Fruit fly (Drosophila melanogaster): Measurements from ENCODE around the gene CG42337.
A peak's percentile ranks its signal among the peaks of the same experiment; 100 is the strongest.

CG42337 gene

DNA sequence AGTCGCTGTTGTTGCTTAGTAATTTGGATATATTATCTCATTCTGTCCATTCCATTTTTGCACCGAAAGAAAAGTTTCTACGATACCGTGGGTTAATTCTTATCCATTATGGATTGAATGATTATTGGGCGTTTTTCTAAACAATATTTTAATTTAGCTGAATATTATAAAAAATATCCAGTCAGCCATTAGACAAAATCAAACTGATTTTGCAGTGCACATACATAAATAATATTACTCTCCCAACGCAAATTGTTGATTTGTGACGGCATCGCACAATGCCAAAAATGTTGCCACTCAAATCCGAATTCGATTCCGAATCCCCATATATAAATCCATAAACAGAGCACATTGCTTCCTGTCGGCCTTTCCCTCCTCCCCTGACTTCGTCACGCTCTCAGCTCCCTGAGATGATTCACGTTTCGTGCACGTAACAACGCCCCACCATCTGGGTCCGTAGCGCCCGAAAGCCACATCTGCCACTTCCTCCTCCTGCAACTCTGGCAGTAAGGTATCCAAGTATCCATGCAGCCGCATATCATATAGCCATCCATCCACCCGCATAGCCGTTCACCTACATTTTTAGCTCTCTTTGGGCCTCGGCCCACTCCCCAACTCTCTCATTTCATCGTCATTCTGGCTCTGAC lies 16.1 kb downstream of the CG42337 start (continued):
- no peak for TF ChIP-seq Sry-β (GFP tag; optimal IDR thresholded peaks at IDR 0.05)
- peak; percentile 22; the same call in 1 of the 2 replicates for TF ChIP-seq CG32767 (GFP tag; IDR thresholded peaks at IDR 0.05)
- no peak for TF ChIP-seq Eip74EF (GFP tag; optimal IDR thresholded peaks at IDR 0.05)
- no peak for TF ChIP-seq CG3163 (GFP tag; optimal IDR thresholded peaks at IDR 0.05)
- peak; percentile 47 for TF ChIP-seq ems (GFP tag; optimal IDR thresholded peaks at IDR 0.05)
- TF ChIP-seq Nf-YA (GFP tag; IDR thresholded peaks at IDR 0.05) = peak; percentile 53
- TF ChIP-seq CG10565 (GFP tag; optimal IDR thresholded peaks at IDR 0.05) = no peak
- TF ChIP-seq zen2 (GFP tag; IDR thresholded peaks at IDR 0.05; ENCODE audit: partially characterized antibody) = no peak
- TF ChIP-seq dati (GFP tag; IDR thresholded peaks at IDR 0.05) = no peak
- TF ChIP-seq CG8290 (GFP tag; optimal IDR thresholded peaks at IDR 0.05) = no peak
- TF ChIP-seq CG8290 (tag; optimal IDR thresholded peaks at IDR 0.05) = peak in 1 of 2 experiments; percentile 63
- TF ChIP-seq gro (GFP tag; optimal IDR thresholded peaks at IDR 0.05) = peak; percentile 30
- TF ChIP-seq CG18764 (GFP tag; optimal IDR thresholded peaks at IDR 0.05) = peak; percentile 5
- TF ChIP-seq Drgx (GFP tag; IDR thresholded peaks at IDR 0.05) = peak; percentile 71
- TF ChIP-seq NFAT (GFP tag; IDR thresholded peaks at IDR 0.05) = peak; percentile 81
- peak; percentile 75 for TF ChIP-seq CG30403 (GFP tag; optimal IDR thresholded peaks at IDR 0.05)
- no peak for TF ChIP-seq CG15073 (GFP tag; optimal IDR thresholded peaks at IDR 0.05)
- no peak for TF ChIP-seq CG3838 (GFP tag; optimal IDR thresholded peaks at IDR 0.05)
- no peak for TF ChIP-seq CG10543 (GFP tag; optimal IDR thresholded peaks at IDR 0.05)
- no peak for TF ChIP-seq HLHmδ (GFP tag; optimal IDR thresholded peaks at IDR 0.05)
- no peak for TF ChIP-seq TFAM (GFP tag; optimal IDR thresholded peaks at IDR 0.05)
- peak; percentile 66 for TF ChIP-seq CG10366 (GFP tag; IDR thresholded peaks at IDR 0.05)
- TF ChIP-seq CG15479 (GFP tag; optimal IDR thresholded peaks at IDR 0.05) = no peak
- TF ChIP-seq so (GFP tag; IDR thresholded peaks at IDR 0.05) = peak; percentile 67; the same call in 1 of the 3 replicates
- peak; percentile 27 for TF ChIP-seq eyg (GFP tag; optimal IDR thresholded peaks at IDR 0.05)
- TF ChIP-seq Dp (GFP tag; optimal IDR thresholded peaks at IDR 0.05) = no peak
- no peak for TF ChIP-seq pfk (GFP tag; optimal IDR thresholded peaks at IDR 0.05)
- peak; percentile 86 for TF ChIP-seq lab (GFP tag; optimal IDR thresholded peaks at IDR 0.05)
- no peak for TF ChIP-seq tna (GFP tag; IDR thresholded peaks at IDR 0.05; ENCODE audit: partially characterized antibody)
- TF ChIP-seq Vsx1 (GFP tag; optimal IDR thresholded peaks at IDR 0.05) = no peak
- peak; percentile 78 for TF ChIP-seq CG10274 (GFP tag; optimal IDR thresholded peaks at IDR 0.05)
- TF ChIP-seq Bgb (GFP tag; IDR thresholded peaks at IDR 0.05; ENCODE audit: partially characterized antibody) = no peak
- TF ChIP-seq CG15601 (tag; optimal IDR thresholded peaks at IDR 0.05) = no peak
- peak; percentile 83 for TF ChIP-seq gsb (GFP tag; IDR thresholded peaks at IDR 0.05)
- no peak for TF ChIP-seq ewg (GFP tag; optimal IDR thresholded peaks at IDR 0.05)
- TF ChIP-seq CG16863 (GFP tag; optimal IDR thresholded peaks at IDR 0.05) = peak; percentile 7
- no peak for TF ChIP-seq CG31388 (GFP tag; optimal IDR thresholded peaks at IDR 0.05)
- no peak for TF ChIP-seq CG6813 (GFP tag; optimal IDR thresholded peaks at IDR 0.05)
- TF ChIP-seq CG30020 (tag; optimal IDR thresholded peaks at IDR 0.05) = no peak
- peak; percentile 57 for TF ChIP-seq scrt (GFP tag; optimal IDR thresholded peaks at IDR 0.05)
- TF ChIP-seq ATbp (GFP tag; optimal IDR thresholded peaks at IDR 0.05) = no peak
- no peak for TF ChIP-seq CG14710 (tag; optimal IDR thresholded peaks at IDR 0.05)
- peak; percentile 78 for TF ChIP-seq PHDP (tag; optimal IDR thresholded peaks at IDR 0.05)
- TF ChIP-seq Ets97D (GFP tag; optimal IDR thresholded peaks at IDR 0.05) = no peak
- no peak for TF ChIP-seq CG14965 (GFP tag; optimal IDR thresholded peaks at IDR 0.05; ENCODE audit: borderline replicate concordance)
- peak; percentile 12 for TF ChIP-seq tin (GFP tag; optimal IDR thresholded peaks at IDR 0.05)
- TF ChIP-seq CG2678 (tag; optimal IDR thresholded peaks at IDR 0.05) = peak; percentile 81
- peak; percentile 43 to 71 for TF ChIP-seq dpn (GFP tag; optimal IDR thresholded peaks at IDR 0.05)
- TF ChIP-seq CG11085 (GFP tag; IDR thresholded peaks at IDR 0.05) = peak; percentile 50; the same call in 1 of the 2 replicates

Measured in whole organism, embryonic.